Worm (Caenorhabditis elegans) whole organism, L1 larva: ENCODE measurements around the gene F21H7.12.

Experiments used
- aly-2 ChIP-seq: fragments of 150-350 bp; optimal IDR thresholded peaks from 2 replicates; lab custom pipeline; 2014; ENCODE audit warnings: missing biosample characterization, missing genetic modification characterization
- blmp-1 ChIP-seq: fragments of 150-350 bp; optimal IDR thresholded peaks from 2 replicates; lab custom pipeline; 2014; ENCODE audit warnings: missing biosample characterization, missing genetic modification characterization
- fkh-10 ChIP-seq: sonication (generic microtip); optimal IDR thresholded peaks from 2 replicates; lab custom pipeline; 2017; ENCODE audit warnings: missing biosample characterization, missing genetic modification reagents, missing genetic modification characterization
- hlh-17 ChIP-seq: fragments of 200-800 bp; sonication (Bioruptor generic); optimal IDR thresholded peaks from 2 replicates; lab custom pipeline; 2018; ENCODE audit warnings: missing genetic modification characterization, mild to moderate bottlenecking, missing compliant biosample characterization, moderate library complexity, borderline replicate concordance
- irx-1 ChIP-seq: sonication (generic microtip); optimal IDR thresholded peaks from 2 replicates; lab custom pipeline; 2016; ENCODE audit warnings: missing genetic modification characterization, missing compliant biosample characterization
- lin-35 ChIP-seq, 2 experiments: fragments of 150-350 bp; optimal IDR thresholded peaks; 2 replicates each; lab custom pipeline; 2014; ENCODE audit warnings: missing biosample characterization in 2 of 2, missing genetic modification characterization in 2 of 2, missing genetic modification reagents in 2 of 2
- mdl-1 ChIP-seq, 2 experiments: fragments of 150-350 bp; optimal IDR thresholded peaks; 2 replicates each; lab custom pipeline; 2014 to 2017; ENCODE audit warnings: missing biosample characterization in 2 of 2, missing genetic modification characterization in 2 of 2, inconsistent platforms in 1 of 2
- nhr-11 ChIP-seq: fragments of 150-350 bp; optimal IDR thresholded peaks from 2 replicates; lab custom pipeline; 2014; ENCODE audit warnings: missing biosample characterization, missing genetic modification characterization
- nhr-12 ChIP-seq: sonication (generic microtip); optimal IDR thresholded peaks from 2 replicates; lab custom pipeline; 2017; ENCODE audit warnings: missing biosample characterization, missing genetic modification characterization
- rnt-1 ChIP-seq: sonication (generic microtip); optimal IDR thresholded peaks from 2 replicates; lab custom pipeline; 2016; ENCODE audit warnings: mild to moderate bottlenecking, missing genetic modification characterization, moderate library complexity, missing compliant biosample characterization
- unc-62 ChIP-seq: fragments of 150-350 bp; optimal IDR thresholded peaks from 2 replicates; lab custom pipeline; 2014; ENCODE audit warnings: missing biosample characterization, missing genetic modification reagents, missing genetic modification characterization
- zag-1 ChIP-seq: fragments of 150-350 bp; optimal IDR thresholded peaks from 2 replicates; lab custom pipeline; 2014; ENCODE audit warnings: missing biosample characterization, missing genetic modification characterization
- zip-4 ChIP-seq: fragments of 200-800 bp; sonication (Bioruptor generic); optimal IDR thresholded peaks from 2 replicates; lab custom pipeline; 2018; ENCODE audit warnings: mild to moderate bottlenecking, missing genetic modification characterization, moderate library complexity, missing compliant biosample characterization

- TF ChIP-seq mdl-1 (tag; optimal IDR thresholded peaks at IDR 0.05; lab: Kevin White, UChicago) (no peak), zag-1 (no peak), unc-62 (GFP tag; lab: Kevin White, UChicago) (no peak), blmp-1 (no peak), hlh-17 (GFP tag; lab: Kevin White, UChicago) (no peak), aly-2 (tag; lab: Kevin White, UChicago) (no peak), nhr-11 (tag; lab: Kevin White, UChicago) (no peak), fkh-10 (GFP tag; lab: Kevin White, UChicago) (no peak), irx-1 (tag; lab: Kevin White, UChicago) (no peak), zip-4 (GFP tag; lab: Kevin White, UChicago) (no peak), lin-35 (GFP tag; optimal IDR thresholded peaks at IDR 0.05; lab: Kevin White, UChicago) (no peak), nhr-12 (tag; lab: Kevin White, UChicago) (no peak), rnt-1 (tag; lab: Kevin White, UChicago) (no peak)
Observed at ce11 chrV:16256395-16256794, 26.4 kb downstream of the F21H7.12 start, which contains the start of gene bgnt-1.3.
